Worm (Caenorhabditis elegans) whole organism, early embryonic: ENCODE results near the gene nstp-1.

ENCODE experiments used
- aly-1 ChIP-seq: sonication (generic microtip); optimal IDR thresholded peaks from 2 replicates; lab custom pipeline; 2016; ENCODE audit warnings: missing genetic modification characterization, missing compliant biosample characterization
- ama-1 ChIP-seq: fragments of 150-350 bp; optimal IDR thresholded peaks from 2 replicates; lab custom pipeline; 2014
- ets-7 ChIP-seq: sonication (generic microtip); optimal IDR thresholded peaks from 2 replicates; lab custom pipeline; 2016; ENCODE audit warnings: missing genotype, missing genetic modification characterization, missing compliant biosample characterization
- tbx-37 ChIP-seq: fragments of 200-800 bp; sonication (Bioruptor generic); conservative IDR thresholded peaks from 2 replicates; pipeline ENCODE4 v1.3.6; 2022; ENCODE audit warnings: missing genetic modification reagents, missing genetic modification characterization, missing compliant biosample characterization

DNA sequence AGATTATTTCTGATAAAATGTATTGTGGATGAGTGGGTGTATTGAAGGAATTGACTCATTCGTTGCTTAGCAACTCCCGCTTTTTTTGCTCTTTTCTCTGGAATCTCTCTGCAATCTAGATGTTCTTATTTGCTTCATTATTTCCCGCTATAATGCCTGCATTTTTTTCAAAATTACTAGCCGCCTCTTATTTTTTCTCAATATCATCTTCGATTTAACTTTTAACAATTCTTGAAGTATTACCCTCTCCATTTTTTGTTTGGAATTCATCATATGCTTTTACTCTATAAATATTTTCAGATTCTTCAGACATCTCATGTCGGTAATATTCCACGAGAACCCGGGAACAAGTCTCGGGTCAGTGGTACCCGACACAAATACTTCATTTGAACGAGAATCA is 28.5 kb upstream of the nstp-1 start, which contains the start of gene tpra-1:
- no peak for TF ChIP-seq ama-1
- TF ChIP-seq ets-7, result no peak
- TF ChIP-seq tbx-37, result no peak
- TF ChIP-seq aly-1 (tag; lab: Kevin White, UChicago), result no peak
